Worm (Caenorhabditis elegans): ENCODE results near the gene nhr-272.
A peak's percentile ranks its signal among the peaks of the same experiment; 100 is the strongest.

Gene nhr-272

DNA sequence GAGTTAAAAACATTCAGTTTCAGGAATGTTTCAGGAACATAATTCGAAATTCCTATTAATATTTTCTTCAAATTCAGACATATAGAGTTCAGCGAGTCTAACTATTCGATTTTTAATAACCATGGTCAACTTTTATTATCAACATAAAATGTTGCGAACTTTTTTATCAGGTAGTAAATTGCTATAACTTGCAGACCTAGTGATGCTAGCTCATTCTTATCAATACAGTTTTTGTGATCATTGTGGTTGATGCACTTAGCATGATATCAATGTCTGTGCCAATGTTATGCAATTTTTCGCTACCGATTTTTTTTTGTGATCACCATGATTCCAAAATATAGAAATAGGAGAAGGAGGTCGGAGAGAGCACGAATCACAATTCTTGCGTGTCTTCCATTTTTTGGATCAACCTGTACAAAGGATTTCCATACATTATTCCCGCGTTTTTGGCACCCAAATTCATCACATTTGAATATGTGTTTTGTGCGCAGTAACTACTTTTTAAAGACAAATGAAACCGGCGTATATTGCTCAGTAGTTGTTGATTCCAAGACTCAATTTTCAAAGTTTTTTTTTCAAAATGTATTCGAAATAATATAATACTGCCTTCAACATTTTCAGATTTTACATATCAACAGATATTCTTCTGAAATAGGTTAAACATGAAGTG, 26.7 kb upstream of the nhr-272 start, which contains the start of gene pgp-12:
Gene pgp-12 (plus strand): TSS at position 620 of the 670 bp plus-strand sequence.
- TF ChIP-seq efl-1 (optimal IDR thresholded peaks at IDR 0.05) (no peak), efl-1 (GFP tag; optimal IDR thresholded peaks at IDR 0.05 in 1 of 2) (peak in 1 of 2 experiments; percentile 77), lir-3 (tag; optimal IDR thresholded peaks at IDR 0.05; ENCODE audit: poor library complexity) (no peak)

ce11 chrX:12730075-12730474, 25.5 kb upstream of the nhr-272 start:
- no peak for TF ChIP-seq ceh-8 (GFP tag; optimal IDR thresholded peaks at IDR 0.05)
- peak; percentile 19 for TF ChIP-seq nhr-85 (tag)

DNA sequence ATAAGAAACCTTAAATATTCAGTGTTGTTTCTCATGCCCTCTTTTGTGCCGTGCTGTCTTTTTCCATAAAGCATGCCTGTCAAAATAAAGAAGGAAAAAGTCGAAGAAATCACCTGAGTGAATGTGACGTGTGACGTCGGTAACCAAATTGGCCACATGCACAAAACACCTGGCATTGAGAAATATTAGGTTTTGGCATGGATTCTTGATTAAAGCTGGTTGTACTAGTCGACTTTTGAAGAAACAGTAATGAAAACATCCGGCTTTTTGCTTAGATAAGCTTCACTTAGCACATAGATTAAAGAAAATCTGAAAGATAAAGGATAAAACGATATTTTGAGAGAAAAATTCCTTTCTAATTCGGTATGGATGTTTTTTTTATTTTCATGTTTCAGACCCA, 21.5 kb upstream of the nhr-272 start:
- peak; percentile 26 for TF ChIP-seq nhr-71 (tag; optimal IDR thresholded peaks at IDR 0.05)
- no peak for TF ChIP-seq ets-5 (GFP tag; IDR thresholded peaks at IDR 0.05)
- no peak for TF ChIP-seq swsn-7 (tag; optimal IDR thresholded peaks at IDR 0.05)
- TF ChIP-seq ceh-88 (GFP tag; IDR thresholded peaks at IDR 0.05): no peak
- TF ChIP-seq skn-1 (tag; optimal IDR thresholded peaks at IDR 0.05): no peak
- no peak for TF ChIP-seq hpl-2 (GFP tag; optimal IDR thresholded peaks at IDR 0.05)
- TF ChIP-seq ama-1 (optimal IDR thresholded peaks at IDR 0.05): no peak
- no peak for TF ChIP-seq nhr-77 (tag; optimal IDR thresholded peaks at IDR 0.05)
- no peak for TF ChIP-seq egl-27 (tag; optimal IDR thresholded peaks at IDR 0.05)
- no peak for TF ChIP-seq grh-1 (GFP tag; IDR thresholded peaks at IDR 0.05)
- no peak for TF ChIP-seq F16B12.6 (tag; optimal IDR thresholded peaks at IDR 0.05)
- TF ChIP-seq hlh-4 (tag; optimal IDR thresholded peaks at IDR 0.05): peak; percentile 26
- no peak for TF ChIP-seq Y116A8C.19 (tag; optimal IDR thresholded peaks at IDR 0.05; ENCODE audit: borderline replicate concordance)
- no peak for TF ChIP-seq isw-1 (GFP tag; IDR thresholded peaks at IDR 0.05)
- TF ChIP-seq mep-1 (tag; optimal IDR thresholded peaks at IDR 0.05): no peak
- peak; percentile 21 for TF ChIP-seq dsc-1 (tag; optimal IDR thresholded peaks at IDR 0.05)
- no peak for TF ChIP-seq aha-1 (tag; optimal IDR thresholded peaks at IDR 0.05)
- TF ChIP-seq fkh-10 (GFP tag; optimal IDR thresholded peaks at IDR 0.05): no peak
- TF ChIP-seq nhr-28 (tag; optimal IDR thresholded peaks at IDR 0.05): no peak
- no peak for TF ChIP-seq nhr-47 (tag; optimal IDR thresholded peaks at IDR 0.05)
- TF ChIP-seq nhr-237 (tag; optimal IDR thresholded peaks at IDR 0.05): no peak
- TF ChIP-seq ces-1 (GFP tag; optimal IDR thresholded peaks at IDR 0.05): no peak
- no peak for TF ChIP-seq blmp-1 (tag; optimal IDR thresholded peaks at IDR 0.05)
- TF ChIP-seq hlh-17 (GFP tag; optimal IDR thresholded peaks at IDR 0.05; ENCODE audit: borderline replicate concordance): no peak
- no peak for TF ChIP-seq unc-62 (GFP tag; optimal IDR thresholded peaks at IDR 0.05)
- TF ChIP-seq nhr-19 (GFP tag; conservative IDR thresholded peaks at IDR 0.05): no peak
- TF ChIP-seq ceh-8 (GFP tag; optimal IDR thresholded peaks at IDR 0.05): no peak
- TF ChIP-seq ztf-4 (tag; optimal IDR thresholded peaks at IDR 0.05): no peak
- no peak for TF ChIP-seq ceh-63 (GFP tag; optimal IDR thresholded peaks at IDR 0.05)
- no peak for TF ChIP-seq lin-13 (GFP tag; optimal IDR thresholded peaks at IDR 0.05)
- peak; percentile 54 for TF ChIP-seq fkh-8 (tag; optimal IDR thresholded peaks at IDR 0.05)

- TF ChIP-seq lin-14 (GFP tag; optimal IDR thresholded peaks at IDR 0.05) (peak; percentile 26), irx-1 (tag; optimal IDR thresholded peaks at IDR 0.05) (no peak), tbx-2 (tag; optimal IDR thresholded peaks at IDR 0.05) (peak; percentile 13)
Measured at ce11 chrX:12721429-12721828, 16.8 kb upstream of the nhr-272 start.
